Worm (Caenorhabditis elegans): ENCODE data around the gene sox-4.

DNA sequence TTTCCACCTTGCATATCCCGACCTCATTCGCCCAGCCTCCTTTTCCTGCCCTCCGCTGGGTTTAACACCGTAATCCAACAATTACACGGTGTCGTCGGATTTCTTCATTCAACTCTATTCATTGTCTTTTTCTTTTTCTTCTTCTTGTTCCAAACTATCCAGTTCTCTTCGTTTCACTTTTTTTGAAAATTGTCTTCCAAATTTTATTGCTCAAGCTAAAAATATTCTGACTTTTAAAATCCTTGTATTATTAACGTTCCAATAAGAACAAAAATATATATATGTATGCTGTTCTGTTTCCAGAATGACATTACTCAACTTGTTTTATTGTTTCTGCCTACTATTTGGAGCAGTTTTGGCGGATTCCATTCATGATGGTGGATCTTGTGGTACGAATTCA is 28.9 kb downstream of the sox-4 start, which contains the start of gene wrt-6:
- TF ChIP-seq cog-1 (tag; optimal IDR thresholded peaks at IDR 0.05) (no peak), flt-1 (GFP tag; IDR thresholded peaks at IDR 0.05) (no peak)

All from whole organism, midembryonic.